Fruit fly (Drosophila melanogaster) S2 (cell line): Measurements from ENCODE around the gene Tcs3.

Experiments
- CG8478 ChIP-seq: fragments of >200 bp; optimal IDR thresholded peaks from 2 replicates; lab custom pipeline; 2018
- CTCF ChIP-seq, 2 experiments: fragments of >200 bp; optimal IDR thresholded peaks; 2 replicates each; lab custom pipeline; 2018

dm6 chr3L:16321172-16321571 lies 30.6 kb upstream of the Tcs3 start, which contains the start of gene CG42718:
- TF ChIP-seq CG8478 (lab: Kevin White, UChicago), result no peak
- TF ChIP-seq CTCF (optimal IDR thresholded peaks at IDR 0.05; lab: Kevin White, UChicago), result no peak
